Worm (Caenorhabditis elegans) whole organism, mixed stage, embryonic: ENCODE results near the gene Y39B6A.41.

ENCODE experiments used
- nhr-76 ChIP-seq: sonication (generic microtip); optimal IDR thresholded peaks from 2 replicates; lab custom pipeline; 2017; ENCODE audit warnings: missing biosample characterization, missing genetic modification characterization
- pha-4 ChIP-seq: fragments of 150-350 bp; optimal IDR thresholded peaks from 2 replicates; lab custom pipeline; 2018; ENCODE audit warnings: missing biosample characterization, missing genetic modification reagents, missing genetic modification characterization
- ztf-11 ChIP-seq: fragments of 150-350 bp; optimal IDR thresholded peaks from 2 replicates; lab custom pipeline; 2014; ENCODE audit warnings: missing biosample characterization, missing genetic modification characterization

DNA sequence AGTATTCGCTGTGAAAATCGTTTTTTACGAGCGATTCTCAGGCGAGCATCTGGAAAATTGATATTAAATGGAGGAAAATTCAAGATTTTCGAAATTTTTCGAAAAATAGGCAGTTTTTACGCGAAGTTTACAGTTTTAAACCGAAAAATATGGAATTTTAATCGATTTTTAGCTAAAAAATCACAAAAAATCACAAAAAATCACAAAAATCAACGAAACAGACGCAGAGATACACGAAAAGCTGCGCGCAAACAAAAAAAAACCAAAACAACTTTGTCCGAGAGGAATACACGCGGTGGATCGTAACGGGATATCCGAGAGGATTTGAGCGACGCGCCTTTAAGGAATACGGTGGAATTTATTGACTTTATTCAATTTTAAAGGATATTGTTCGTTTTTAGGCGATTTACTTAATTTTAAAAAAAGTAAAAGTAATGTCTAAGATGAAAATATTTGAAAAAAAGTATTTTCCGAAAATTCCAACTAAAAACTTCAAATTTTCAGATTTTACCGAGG, 8.1 kb downstream of the Y39B6A.41 start, which contains the start of gene Y39B6A.42:
- TF ChIP-seq nhr-76 (tag; lab: Kevin White, UChicago) (no peak), pha-4 (tag; lab: Kevin White, UChicago) (no peak), ztf-11 (tag; lab: Kevin White, UChicago) (no peak)
